Fruit fly (Drosophila melanogaster) whole organism, embryonic: Measurements from ENCODE around the gene cert.

Experiments
- Atf6 ChIP-seq: fragments of 200-800 bp; sonication (Bioruptor generic); IDR thresholded peaks from 2 replicates; pipeline ENCODE4 v1.3.6; 2022; ENCODE audit warnings: missing biosample characterization, missing genetic modification characterization
- BEAF-32 ChIP-seq: fragments of 200-800 bp; sonication (Bioruptor generic); optimal IDR thresholded peaks from 3 replicates; lab custom pipeline; 2017; ENCODE audit warnings: missing biosample characterization, missing genetic modification characterization, mild to moderate bottlenecking, moderate library complexity, missing genetic modification reagents
- Bgb ChIP-seq: fragments of 200-800 bp; sonication (Bioruptor generic); IDR thresholded peaks from 2 replicates; pipeline ENCODE4 v1.3.6; 2022; ENCODE audit warnings: missing biosample characterization, missing genetic modification characterization; ENCODE audit not compliant: partially characterized antibody
- CG10267 ChIP-seq: fragments of 200-800 bp; sonication (Bioruptor generic); optimal IDR thresholded peaks from 2 replicates; lab custom pipeline; 2018; ENCODE audit warnings: missing biosample characterization, mild to moderate bottlenecking, missing genetic modification characterization, moderate library complexity
- CG13775 ChIP-seq: fragments of 200-800 bp; sonication (Bioruptor generic); optimal IDR thresholded peaks from 3 replicates; lab custom pipeline; 2017; ENCODE audit warnings: missing biosample characterization, mild to moderate bottlenecking, missing genetic modification characterization
- CG14710 ChIP-seq: fragments of 200-800 bp; sonication (Bioruptor generic); optimal IDR thresholded peaks from 3 replicates; lab custom pipeline; 2019; ENCODE audit warnings: missing biosample characterization, mild to moderate bottlenecking, missing genetic modification characterization, moderate library complexity
- CG16813 ChIP-seq: fragments of 200-800 bp; sonication (Bioruptor generic); IDR thresholded peaks from 3 replicates; pipeline ENCODE4 v1.3.6; 2022; ENCODE audit warnings: missing biosample characterization, missing genetic modification characterization; ENCODE audit not compliant: partially characterized antibody
- CG17359 ChIP-seq: fragments of 200-800 bp; sonication (Bioruptor generic); optimal IDR thresholded peaks from 3 replicates; lab custom pipeline; 2018; ENCODE audit warnings: missing biosample characterization, mild to moderate bottlenecking, missing genetic modification characterization, moderate library complexity
- CG2116 ChIP-seq: fragments of 200-800 bp; sonication (Bioruptor generic); optimal IDR thresholded peaks from 3 replicates; lab custom pipeline; 2018; ENCODE audit warnings: missing biosample characterization, mild to moderate bottlenecking, missing genetic modification characterization
- CG2120 ChIP-seq: fragments of 200-800 bp; sonication (Bioruptor generic); optimal IDR thresholded peaks from 3 replicates; lab custom pipeline; 2016; ENCODE audit warnings: missing biosample characterization, missing genetic modification characterization
- CG34224 ChIP-seq: fragments of 200-800 bp; sonication (Bioruptor generic); IDR thresholded peaks from 3 replicates; pipeline ENCODE4 v1.3.6; 2022; ENCODE audit warnings: missing biosample characterization, missing genetic modification characterization; ENCODE audit not compliant: partially characterized antibody
- CG34376 ChIP-seq: fragments of 200-800 bp; sonication (Bioruptor generic); optimal IDR thresholded peaks from 2 replicates; lab custom pipeline; 2018; ENCODE audit warnings: missing biosample characterization, mild to moderate bottlenecking, missing genetic modification characterization
- CG4854 ChIP-seq: fragments of 200-800 bp; sonication (Bioruptor generic); optimal IDR thresholded peaks from 2 replicates; lab custom pipeline; 2016; ENCODE audit warnings: missing biosample characterization, missing genetic modification characterization, inconsistent platforms
- CG6791 ChIP-seq: fragments of 200-800 bp; sonication (Bioruptor generic); IDR thresholded peaks from 3 replicates; pipeline ENCODE4 v1.3.6; 2022; ENCODE audit warnings: missing biosample characterization, missing genetic modification characterization; ENCODE audit not compliant: partially characterized antibody
- CG8290 ChIP-seq, 3 experiments: fragments of 200-800 bp; sonication (Bioruptor generic); optimal IDR thresholded peaks; 2 replicates each; lab custom pipeline; 2016 to 2019; ENCODE audit warnings: missing biosample characterization in 3 of 3, missing genetic modification characterization in 3 of 3, mild to moderate bottlenecking in 2 of 3, moderate library complexity in 1 of 3
- CG9215 ChIP-seq: fragments of 200-800 bp; sonication (Bioruptor generic); IDR thresholded peaks from 2 replicates; pipeline ENCODE4 v1.3.6; 2022; ENCODE audit warnings: missing biosample characterization, missing genetic modification characterization
- CG9876 ChIP-seq: fragments of 200-800 bp; sonication (Bioruptor generic); optimal IDR thresholded peaks from 2 replicates; lab custom pipeline; 2016; ENCODE audit warnings: missing biosample characterization, missing genetic modification characterization
- CoRest ChIP-seq: fragments of 200-800 bp; sonication (Bioruptor generic); optimal IDR thresholded peaks from 3 replicates; lab custom pipeline; 2018; ENCODE audit warnings: missing biosample characterization, mild to moderate bottlenecking, missing genetic modification characterization, moderate library complexity
- Dll ChIP-seq: fragments of 200-800 bp; sonication (Bioruptor generic); IDR thresholded peaks from 4 replicates; pipeline ENCODE4 v1.3.6; 2022; ENCODE audit warnings: missing biosample characterization, missing genetic modification characterization; ENCODE audit not compliant: partially characterized antibody
- GATAe ChIP-seq: fragments of 200-800 bp; sonication (Bioruptor generic); conservative IDR thresholded peaks from 2 replicates; pipeline ENCODE4 v1.3.6; 2022; ENCODE audit warnings: missing biosample characterization, missing genetic modification characterization
- HLH4C ChIP-seq: fragments of 200-800 bp; sonication (Bioruptor generic); IDR thresholded peaks from 3 replicates; pipeline ENCODE4 v1.3.6; 2022; ENCODE audit warnings: missing biosample characterization, missing genetic modification characterization; ENCODE audit not compliant: partially characterized antibody
- HmgZ ChIP-seq: fragments of 200-800 bp; sonication (Bioruptor generic); optimal IDR thresholded peaks from 2 replicates; lab custom pipeline; 2018; ENCODE audit warnings: missing biosample characterization, mild to moderate bottlenecking, missing genetic modification characterization
- Hmr ChIP-seq: fragments of 200-800 bp; sonication (Bioruptor generic); optimal IDR thresholded peaks from 3 replicates; lab custom pipeline; 2017; ENCODE audit warnings: mild to moderate bottlenecking, missing biosample characterization, missing genetic modification reagents, missing genetic modification characterization
- Hmx ChIP-seq: fragments of 200-800 bp; sonication (Bioruptor generic); optimal IDR thresholded peaks from 2 replicates; lab custom pipeline; 2016; ENCODE audit warnings: missing biosample characterization, missing genetic modification characterization
- MBD-R2 ChIP-seq: fragments of 200-800 bp; sonication (Bioruptor generic); IDR thresholded peaks from 2 replicates; pipeline ENCODE4 v1.3.6; 2022; ENCODE audit warnings: missing biosample characterization, missing genetic modification characterization
- Myb ChIP-seq: fragments of 200-800 bp; sonication (Bioruptor generic); optimal IDR thresholded peaks from 2 replicates; lab custom pipeline; 2016; ENCODE audit warnings: missing biosample characterization, missing genetic modification characterization
- NFAT ChIP-seq: fragments of 200-800 bp; sonication (Bioruptor generic); IDR thresholded peaks from 2 replicates; pipeline ENCODE4 v1.3.6; 2022; ENCODE audit warnings: missing biosample characterization, missing genetic modification characterization
- Nf-YA ChIP-seq: fragments of 200-800 bp; sonication (Bioruptor generic); IDR thresholded peaks from 2 replicates; pipeline ENCODE4 v1.3.6; 2022; ENCODE audit warnings: missing biosample characterization, missing genetic modification characterization
- PHDP ChIP-seq: fragments of 200-800 bp; sonication (Bioruptor generic); optimal IDR thresholded peaks from 3 replicates; lab custom pipeline; 2018; ENCODE audit warnings: missing biosample characterization, mild to moderate bottlenecking, missing genetic modification characterization, moderate library complexity
- bigmax ChIP-seq: fragments of 200-800 bp; sonication (Bioruptor generic); optimal IDR thresholded peaks from 2 replicates; lab custom pipeline; 2018; ENCODE audit warnings: missing biosample characterization, mild to moderate bottlenecking, missing genetic modification characterization
- fd102C ChIP-seq: fragments of 200-800 bp; sonication (Bioruptor generic); optimal IDR thresholded peaks from 2 replicates; lab custom pipeline; 2018; ENCODE audit warnings: missing biosample characterization, mild to moderate bottlenecking, missing genetic modification characterization, moderate library complexity
- fru ChIP-seq: fragments of >200 bp; optimal IDR thresholded peaks from 2 replicates; lab custom pipeline; 2017
- gcm ChIP-seq: fragments of 200-800 bp; sonication (Bioruptor generic); optimal IDR thresholded peaks from 2 replicates; lab custom pipeline; 2019; ENCODE audit warnings: missing biosample characterization, mild to moderate bottlenecking, missing genetic modification characterization, moderate library complexity
- gem ChIP-seq: fragments of 200-800 bp; sonication (Bioruptor generic); optimal IDR thresholded peaks from 2 replicates; lab custom pipeline; 2019; ENCODE audit warnings: missing biosample characterization, mild to moderate bottlenecking, missing genetic modification characterization, moderate library complexity
- lbe ChIP-seq: fragments of 200-800 bp; sonication (Bioruptor generic); optimal IDR thresholded peaks from 2 replicates; lab custom pipeline; 2016; ENCODE audit warnings: missing biosample characterization, mild to moderate bottlenecking, missing genetic modification characterization
- lilli ChIP-seq: fragments of 200-800 bp; sonication (Bioruptor generic); optimal IDR thresholded peaks from 3 replicates; lab custom pipeline; 2016; ENCODE audit warnings: missing biosample characterization, missing genetic modification characterization
- nerfin-1 ChIP-seq: fragments of 200-800 bp; sonication (Bioruptor generic); optimal IDR thresholded peaks from 3 replicates; lab custom pipeline; 2019; ENCODE audit warnings: missing biosample characterization, mild to moderate bottlenecking, missing genetic modification characterization, moderate library complexity
- oc ChIP-seq: fragments of 200-800 bp; sonication (Bioruptor generic); optimal IDR thresholded peaks from 2 replicates; lab custom pipeline; 2018; ENCODE audit warnings: missing biosample characterization, mild to moderate bottlenecking, missing genetic modification characterization, moderate library complexity
- phol ChIP-seq: fragments of 200-800 bp; sonication (Bioruptor generic); optimal IDR thresholded peaks from 3 replicates; lab custom pipeline; 2018; ENCODE audit warnings: missing biosample characterization, mild to moderate bottlenecking, missing genetic modification characterization, moderate library complexity
- scrt ChIP-seq: fragments of 200-800 bp; sonication (Bioruptor generic); optimal IDR thresholded peaks from 2 replicates; lab custom pipeline; 2018; ENCODE audit warnings: missing biosample characterization, mild to moderate bottlenecking, missing genetic modification characterization, moderate library complexity
- sd ChIP-seq: fragments of 200-800 bp; sonication (Bioruptor generic); optimal IDR thresholded peaks from 3 replicates; lab custom pipeline; 2018; ENCODE audit warnings: missing biosample characterization, mild to moderate bottlenecking, missing genetic modification characterization, moderate library complexity
- sna ChIP-seq: fragments of 200-800 bp; sonication (Bioruptor generic); IDR thresholded peaks from 2 replicates; pipeline ENCODE4 v1.3.6; 2022; ENCODE audit warnings: missing biosample characterization, missing genetic modification characterization; ENCODE audit not compliant: partially characterized antibody
- stwl ChIP-seq: fragments of 200-800 bp; sonication (Bioruptor generic); optimal IDR thresholded peaks from 3 replicates; lab custom pipeline; 2018; ENCODE audit warnings: missing biosample characterization, mild to moderate bottlenecking, missing genetic modification characterization, moderate library complexity
- trem ChIP-seq: fragments of 200-800 bp; optimal IDR thresholded peaks from 3 replicates; lab custom pipeline; 2019; ENCODE audit warnings: missing biosample characterization, mild to moderate bottlenecking, missing genetic modification characterization, moderate library complexity

cert gene

DNA sequence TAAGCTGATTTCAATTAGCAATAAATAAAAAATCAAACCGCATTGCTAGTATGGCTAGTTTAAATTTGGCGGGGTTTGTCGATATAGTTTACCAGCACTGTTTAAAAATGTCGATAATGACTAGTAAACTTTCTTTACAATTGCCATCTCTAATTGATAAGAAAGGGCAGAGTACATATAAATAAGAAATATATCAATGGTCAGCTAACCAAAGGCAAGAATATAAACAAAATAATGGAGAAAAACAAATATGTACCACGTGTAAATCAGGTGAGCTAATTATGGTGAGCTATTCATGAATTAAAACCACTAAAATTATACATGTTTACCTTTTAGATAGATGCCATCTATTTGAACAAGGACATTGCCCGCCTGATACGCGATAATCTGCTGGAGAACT lies 49.3 kb upstream of the cert start, which contains the start of gene Pex2 (continued):
- no peak for TF ChIP-seq fd102C (GFP tag; lab: Kevin White, UChicago)
- peak; percentile 96 for TF ChIP-seq CG10267 (tag; lab: Kevin White, UChicago)
- peak; percentile 73 for TF ChIP-seq CG2116 (GFP tag; lab: Kevin White, UChicago)
- TF ChIP-seq phol (tag; lab: Kevin White, UChicago), result peak; percentile 91
- peak; percentile 25 for TF ChIP-seq lilli (GFP tag; lab: Kevin White, UChicago)
- TF ChIP-seq GATAe (GFP tag; lab: Robert Waterston, UW), result peak; percentile 63
- no peak for TF ChIP-seq oc (tag; lab: Kevin White, UChicago)
- TF ChIP-seq CG34376 (GFP tag; lab: Kevin White, UChicago), result peak; percentile 58
- TF ChIP-seq CG8290 (GFP tag; optimal IDR thresholded peaks at IDR 0.05; lab: Kevin White, UChicago), result peak; percentile 2
- TF ChIP-seq CG8290 (tag; optimal IDR thresholded peaks at IDR 0.05; lab: Kevin White, UChicago), result no peak
- no peak for TF ChIP-seq Nf-YA (GFP tag; lab: Robert Waterston, UW)
- peak; percentile 24 for TF ChIP-seq PHDP (tag; lab: Kevin White, UChicago)
- TF ChIP-seq lbe (GFP tag; lab: Kevin White, UChicago), result peak; percentile 41
- peak; percentile 39; the same call in 1 of the 2 replicates for TF ChIP-seq MBD-R2
- peak; percentile 32 for TF ChIP-seq CG2120 (GFP tag; lab: Kevin White, UChicago)
- peak; percentile 1 for TF ChIP-seq gem (tag; lab: Kevin White, UChicago)
- TF ChIP-seq CG16813 (GFP tag; lab: Robert Waterston, UW), result 0 out of 3 replicates have a peak, but pooled peaks have one; percentile 31
- peak; percentile 34; the same call in 1 of the 2 replicates for TF ChIP-seq sna (GFP tag; lab: Robert Waterston, UW)
- TF ChIP-seq Atf6 (GFP tag; lab: Robert Waterston, UW), result no peak
- TF ChIP-seq stwl (tag; lab: Kevin White, UChicago), result peak; percentile 95
- peak; percentile 66 for TF ChIP-seq CG14710 (tag; lab: Kevin White, UChicago)
- TF ChIP-seq scrt (GFP tag; lab: Kevin White, UChicago), result no peak
- peak; percentile 20 for TF ChIP-seq CoRest (tag; lab: Kevin White, UChicago)
- TF ChIP-seq gcm, result peak; percentile 15
- TF ChIP-seq sd (tag; lab: Kevin White, UChicago), result peak; percentile 16
- peak; percentile 34; the same call in 1 of the 3 replicates for TF ChIP-seq CG34224 (GFP tag; lab: Robert Waterston, UW)
- peak; percentile 28; the same call in 1 of the 2 replicates for TF ChIP-seq Bgb (GFP tag; lab: Robert Waterston, UW)
- TF ChIP-seq CG17359 (tag; lab: Kevin White, UChicago), result no peak
- TF ChIP-seq fru (lab: Kevin White, UChicago), result no peak
- no peak for TF ChIP-seq bigmax (GFP tag; lab: Kevin White, UChicago)
- no peak for TF ChIP-seq CG13775
- TF ChIP-seq CG9215 (GFP tag; lab: Robert Waterston, UW), result no peak
- TF ChIP-seq CG9876 (GFP tag; lab: Kevin White, UChicago), result no peak
- peak; percentile 50 for TF ChIP-seq BEAF-32 (GFP tag; lab: Kevin White, UChicago)
- no peak for TF ChIP-seq nerfin-1
- peak; percentile 76 for TF ChIP-seq HmgZ
- no peak for TF ChIP-seq CG4854
- TF ChIP-seq trem (tag; lab: Kevin White, UChicago), result peak; percentile 36
- TF ChIP-seq Hmx (GFP tag; lab: Kevin White, UChicago), result no peak
- TF ChIP-seq Dll (GFP tag; lab: Robert Waterston, UW), result peak; percentile 48; the same call in 1 of the 4 replicates
- TF ChIP-seq HLH4C (GFP tag; lab: Robert Waterston, UW), result peak; percentile 37; the same call in 1 of the 3 replicates
- TF ChIP-seq Hmr, result peak; percentile 33
- TF ChIP-seq CG6791 (GFP tag; lab: Robert Waterston, UW), result 0 out of 3 replicates have a peak, but pooled peaks have one; percentile 56
- peak; percentile 27 for TF ChIP-seq Myb (GFP tag; lab: Kevin White, UChicago)
- no peak for TF ChIP-seq NFAT (GFP tag; lab: Robert Waterston, UW)
